Worm (Caenorhabditis elegans) whole organism, L4/young adult: Measurements from ENCODE around the gene K07H8.5.

Experiments used
- W03F9.2 ChIP-seq: fragments of 150-350 bp; optimal IDR thresholded peaks from 2 replicates; lab custom pipeline; 2014; ENCODE audit warnings: missing biosample characterization, missing genetic modification characterization
- dao-5 ChIP-seq: sonication (generic microtip); optimal IDR thresholded peaks from 2 replicates; lab custom pipeline; 2016; ENCODE audit warnings: missing genotype, missing genetic modification characterization, moderate library complexity, missing compliant biosample characterization

- TF ChIP-seq W03F9.2 (tag; lab: Kevin White, UChicago) (no peak), dao-5 (no peak)
Observed at ce11 chrIV:8266024-8266949, 1.8 kb upstream of the K07H8.5 start.
